Worm (Caenorhabditis elegans): ENCODE data around the gene H12D21.5.

Gene H12D21.5

ce11 chrV:14851206-14851605 is 42.6 kb upstream of the H12D21.5 start (continued):
- no peak for TF ChIP-seq crh-2 (tag; optimal IDR thresholded peaks at IDR 0.05)
- peak; percentile 16 to 31 for TF ChIP-seq lsy-2 (tag; optimal IDR thresholded peaks at IDR 0.05)
- no peak for TF ChIP-seq nhr-11 (tag; optimal IDR thresholded peaks at IDR 0.05)
- peak; percentile 72 for TF ChIP-seq unc-55 (GFP tag; optimal IDR thresholded peaks at IDR 0.05)

ce11 chrV:14851972-14852371 is 41.8 kb upstream of the H12D21.5 start:
- TF ChIP-seq nhr-237 (tag; optimal IDR thresholded peaks at IDR 0.05) (no peak), blmp-1 (tag; optimal IDR thresholded peaks at IDR 0.05; ENCODE audit: insufficient read depth) (no peak), snpc-4 (tag; optimal IDR thresholded peaks at IDR 0.05) (no peak), elt-3 (tag; optimal IDR thresholded peaks at IDR 0.05) (no peak), gmeb-1 (tag; optimal IDR thresholded peaks at IDR 0.05) (no peak), alr-1 (tag; optimal IDR thresholded peaks at IDR 0.05) (no peak), C34F6.9 (tag; optimal IDR thresholded peaks at IDR 0.05) (no peak), nhr-129 (tag; optimal IDR thresholded peaks at IDR 0.05) (no peak), R02D3.7 (tag; optimal IDR thresholded peaks at IDR 0.05) (no peak), lsy-2 (tag; optimal IDR thresholded peaks at IDR 0.05) (no peak), unc-62 (GFP tag; optimal IDR thresholded peaks at IDR 0.05) (no peak), ZK546.5 (tag; optimal IDR thresholded peaks at IDR 0.05) (no peak), lin-13 (GFP tag; optimal IDR thresholded peaks at IDR 0.05) (no peak), mbf-1 (tag; optimal IDR thresholded peaks at IDR 0.05) (no peak), egl-27 (tag; optimal IDR thresholded peaks at IDR 0.05) (no peak), lin-11 (tag; optimal IDR thresholded peaks at IDR 0.05) (no peak), sem-4 (tag; optimal IDR thresholded peaks at IDR 0.05) (no peak)

ce11 chrV:14852620-14853019 is 41.2 kb upstream of the H12D21.5 start:
- TF ChIP-seq ztf-1 (GFP tag; conservative IDR thresholded peaks at IDR 0.05) (no peak), mdl-1 (tag; optimal IDR thresholded peaks at IDR 0.05) (no peak), unc-55 (GFP tag; optimal IDR thresholded peaks at IDR 0.05) (peak; percentile 2), elt-1 (tag; optimal IDR thresholded peaks at IDR 0.05) (no peak), zag-1 (tag; optimal IDR thresholded peaks at IDR 0.05) (peak; percentile 12), lin-39 (tag; optimal IDR thresholded peaks at IDR 0.05) (no peak), nhr-129 (tag; optimal IDR thresholded peaks at IDR 0.05) (peak; percentile 13)

- TF ChIP-seq nhr-77 (tag; optimal IDR thresholded peaks at IDR 0.05) (no peak), skn-1 (tag; optimal IDR thresholded peaks at IDR 0.05) (no peak), nhr-11 (tag; optimal IDR thresholded peaks at IDR 0.05) (no peak), zag-1 (tag; optimal IDR thresholded peaks at IDR 0.05) (no peak), peb-1 (tag; optimal IDR thresholded peaks at IDR 0.05) (no peak), elt-1 (tag; optimal IDR thresholded peaks at IDR 0.05) (no peak), nhr-237 (tag; optimal IDR thresholded peaks at IDR 0.05) (no peak), ztf-1 (GFP tag; conservative IDR thresholded peaks at IDR 0.05) (no peak), egl-27 (tag; optimal IDR thresholded peaks at IDR 0.05) (no peak), R02D3.7 (tag; optimal IDR thresholded peaks at IDR 0.05) (no peak), snpc-4 (tag; optimal IDR thresholded peaks at IDR 0.05) (no peak), nhr-23 (tag; optimal IDR thresholded peaks at IDR 0.05) (no peak), lsy-2 (tag; optimal IDR thresholded peaks at IDR 0.05) (no peak), lin-39 (tag; optimal IDR thresholded peaks at IDR 0.05) (no peak), unc-39 (tag; optimal IDR thresholded peaks at IDR 0.05) (no peak), unc-62 (GFP tag; optimal IDR thresholded peaks at IDR 0.05) (no peak), nhr-129 (tag; optimal IDR thresholded peaks at IDR 0.05) (no peak), sem-4 (tag; optimal IDR thresholded peaks at IDR 0.05) (no peak)
These were observed 40.1 kb upstream of the H12D21.5 start for ce11 chrV:14853739-14854138.

- TF ChIP-seq lin-39 (tag; optimal IDR thresholded peaks at IDR 0.05) (no peak), ztf-1 (GFP tag; conservative IDR thresholded peaks at IDR 0.05) (no peak), ceh-16 (tag; optimal IDR thresholded peaks at IDR 0.05) (no peak), unc-39 (tag; optimal IDR thresholded peaks at IDR 0.05) (no peak), nhr-11 (tag; optimal IDR thresholded peaks at IDR 0.05) (no peak), ZK546.5 (tag; optimal IDR thresholded peaks at IDR 0.05) (no peak), unc-62 (GFP tag; optimal IDR thresholded peaks at IDR 0.05) (no peak), lin-11 (tag; optimal IDR thresholded peaks at IDR 0.05) (no peak), C34F6.9 (tag; optimal IDR thresholded peaks at IDR 0.05) (no peak), Y55F3AM.14 (GFP tag; optimal IDR thresholded peaks at IDR 0.05) (no peak), mbf-1 (tag; optimal IDR thresholded peaks at IDR 0.05) (no peak), sem-4 (tag; optimal IDR thresholded peaks at IDR 0.05) (no peak), unc-55 (GFP tag; optimal IDR thresholded peaks at IDR 0.05) (no peak), mdl-1 (tag; optimal IDR thresholded peaks at IDR 0.05) (no peak), nhr-77 (tag; optimal IDR thresholded peaks at IDR 0.05) (no peak)
These were observed 39.5 kb upstream of the H12D21.5 start for ce11 chrV:14854261-14854660.
